Worm (Caenorhabditis elegans) whole organism, L3 larva: Measurements from ENCODE around the gene F54H12.8.

ENCODE experiments used
- aly-2 ChIP-seq: fragments of 150-350 bp; optimal IDR thresholded peaks from 2 replicates; lab custom pipeline; 2014; ENCODE audit warnings: missing biosample characterization, missing genetic modification characterization
- ama-1 ChIP-seq: fragments of 150-350 bp; optimal IDR thresholded peaks from 2 replicates; lab custom pipeline; 2018
- daf-12 ChIP-seq: fragments of 150-350 bp; optimal IDR thresholded peaks from 2 replicates; lab custom pipeline; 2014; ENCODE audit warnings: missing biosample characterization, missing genetic modification reagents, missing genetic modification characterization
- nhr-77 ChIP-seq: fragments of 150-350 bp; optimal IDR thresholded peaks from 2 replicates; lab custom pipeline; 2014; ENCODE audit warnings: missing biosample characterization, missing genetic modification characterization
- ztf-11 ChIP-seq: fragments of 150-350 bp; optimal IDR thresholded peaks from 2 replicates; lab custom pipeline; 2014; ENCODE audit warnings: missing biosample characterization, missing genetic modification characterization

DNA sequence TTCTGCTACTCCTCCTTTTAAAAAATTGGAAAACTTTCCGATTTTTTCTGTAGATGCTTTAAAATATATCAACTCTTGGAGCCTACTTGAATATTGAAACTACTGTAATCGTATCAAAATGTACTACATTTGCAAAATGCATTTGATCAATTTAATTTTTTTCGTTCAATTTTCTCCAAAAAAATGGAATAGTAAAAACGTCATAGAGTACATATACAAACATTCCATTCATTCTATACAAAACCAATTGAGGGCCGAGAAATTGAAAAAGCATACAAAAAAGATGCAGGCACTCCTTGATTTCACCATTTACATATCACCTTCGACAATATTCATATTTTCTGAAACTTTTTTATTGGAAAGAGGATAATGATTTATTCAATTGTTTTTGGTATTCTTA, 35.1 kb upstream of the F54H12.8 start, which contains the start of gene C06G4.6:
- TF ChIP-seq ztf-11 (tag; lab: Kevin White, UChicago) (no peak), daf-12 (tag; lab: Kevin White, UChicago) (no peak), aly-2 (tag; lab: Kevin White, UChicago) (no peak), ama-1 (no peak), nhr-77 (tag; lab: Kevin White, UChicago) (no peak)
